Fruit fly (Drosophila melanogaster) whole organism, embryonic: ENCODE measurements around the gene CG32639.
A peak's percentile ranks its signal among the peaks of the same experiment; 100 is the strongest.

ENCODE experiments used
- ATbp ChIP-seq: fragments of 200-800 bp; sonication (Bioruptor generic); optimal IDR thresholded peaks from 2 replicates; lab custom pipeline; 2017; ENCODE audit warnings: missing biosample characterization, mild to moderate bottlenecking, missing genetic modification characterization, missing genetic modification reagents
- Atf-2 ChIP-seq: fragments of 200-800 bp; sonication (Bioruptor generic); optimal IDR thresholded peaks from 2 replicates; lab custom pipeline; 2016; ENCODE audit warnings: missing biosample characterization, missing genetic modification characterization
- CG13424 ChIP-seq: fragments of 200-800 bp; sonication (Bioruptor generic); optimal IDR thresholded peaks from 2 replicates; lab custom pipeline; 2019; ENCODE audit warnings: missing biosample characterization, mild to moderate bottlenecking, missing genetic modification characterization, moderate library complexity
- CG13775 ChIP-seq: fragments of 200-800 bp; sonication (Bioruptor generic); optimal IDR thresholded peaks from 3 replicates; lab custom pipeline; 2017; ENCODE audit warnings: missing biosample characterization, mild to moderate bottlenecking, missing genetic modification characterization
- CG14014 ChIP-seq: fragments of 200-800 bp; sonication (Bioruptor generic); IDR thresholded peaks from 2 replicates; pipeline ENCODE4 v1.3.6; 2022; ENCODE audit warnings: missing biosample characterization, missing genetic modification characterization
- CG17328 ChIP-seq: fragments of 200-800 bp; sonication (Bioruptor generic); IDR thresholded peaks from 2 replicates; pipeline ENCODE4 v1.3.6; 2022; ENCODE audit warnings: missing biosample characterization, missing genetic modification characterization
- CG18619 ChIP-seq: fragments of 200-800 bp; sonication (Bioruptor generic); optimal IDR thresholded peaks from 3 replicates; lab custom pipeline; 2017; ENCODE audit warnings: missing biosample characterization, mild to moderate bottlenecking, missing genetic modification characterization
- CG2678 ChIP-seq: fragments of 200-800 bp; sonication (Bioruptor generic); optimal IDR thresholded peaks from 3 replicates; lab custom pipeline; 2019; ENCODE audit warnings: missing biosample characterization, mild to moderate bottlenecking, missing genetic modification characterization, moderate library complexity
- CG2712 ChIP-seq: fragments of 200-800 bp; optimal IDR thresholded peaks from 3 replicates; lab custom pipeline; 2019; ENCODE audit warnings: missing biosample characterization, mild to moderate bottlenecking, missing genetic modification characterization, moderate library complexity
- CG30403 ChIP-seq: fragments of 200-800 bp; sonication (Bioruptor generic); optimal IDR thresholded peaks from 3 replicates; lab custom pipeline; 2016; ENCODE audit warnings: missing biosample characterization, missing genetic modification characterization
- CG31365 ChIP-seq: fragments of 200-800 bp; sonication (Bioruptor generic); optimal IDR thresholded peaks from 2 replicates; lab custom pipeline; 2018; ENCODE audit warnings: missing biosample characterization, mild to moderate bottlenecking, missing genetic modification characterization
- CG3407 ChIP-seq: fragments of 200-800 bp; sonication (Bioruptor generic); optimal IDR thresholded peaks from 2 replicates; lab custom pipeline; 2018; ENCODE audit warnings: missing biosample characterization, mild to moderate bottlenecking, missing genetic modification characterization
- CG3726 ChIP-seq: fragments of 200-800 bp; sonication (Bioruptor generic); IDR thresholded peaks from 3 replicates; pipeline ENCODE4, ENCODE4 v1.3.6; 2022; ENCODE audit warnings: missing biosample characterization, missing genetic modification characterization
- CG4328 ChIP-seq: fragments of 200-800 bp; sonication (Bioruptor generic); optimal IDR thresholded peaks from 3 replicates; lab custom pipeline; 2017; ENCODE audit warnings: missing biosample characterization, missing genetic modification reagents, missing genetic modification characterization
- CG4360 ChIP-seq: fragments of 200-800 bp; sonication (Bioruptor generic); IDR thresholded peaks from 2 replicates; pipeline ENCODE4 v1.3.6; 2022; ENCODE audit warnings: missing biosample characterization, missing genetic modification characterization
- CG6254 ChIP-seq: fragments of 200-800 bp; sonication (Bioruptor generic); optimal IDR thresholded peaks from 3 replicates; lab custom pipeline; 2017; ENCODE audit warnings: mild to moderate bottlenecking, missing biosample characterization, missing genetic modification reagents, missing genetic modification characterization
- CG6813 ChIP-seq: fragments of 200-800 bp; sonication (Bioruptor generic); optimal IDR thresholded peaks from 2 replicates; lab custom pipeline; 2017; ENCODE audit warnings: missing biosample characterization, missing genetic modification characterization, mild to moderate bottlenecking, moderate library complexity, missing genetic modification reagents
- CG7786 ChIP-seq: fragments of 200-800 bp; sonication (Bioruptor generic); optimal IDR thresholded peaks from 2 replicates; lab custom pipeline; 2016; ENCODE audit warnings: missing biosample characterization, missing genetic modification characterization
- CG8281 ChIP-seq: fragments of 200-800 bp; sonication (Bioruptor generic); optimal IDR thresholded peaks from 2 replicates; lab custom pipeline; 2018; ENCODE audit warnings: missing biosample characterization, mild to moderate bottlenecking, missing genetic modification characterization, moderate library complexity
- CG8478 ChIP-seq: fragments of >200 bp; optimal IDR thresholded peaks from 2 replicates; lab custom pipeline; 2018
- CG9215 ChIP-seq: fragments of 200-800 bp; sonication (Bioruptor generic); IDR thresholded peaks from 2 replicates; pipeline ENCODE4 v1.3.6; 2022; ENCODE audit warnings: missing biosample characterization, missing genetic modification characterization
- CG9817 ChIP-seq: fragments of 200-800 bp; sonication (Bioruptor generic); optimal IDR thresholded peaks from 2 replicates; lab custom pipeline; 2018; ENCODE audit warnings: missing biosample characterization, mild to moderate bottlenecking, missing genetic modification characterization, moderate library complexity
- Jarid2 ChIP-seq: fragments of 200-800 bp; sonication (Bioruptor generic); optimal IDR thresholded peaks from 3 replicates; lab custom pipeline; 2017; ENCODE audit warnings: mild to moderate bottlenecking, missing biosample characterization, missing genetic modification reagents, missing genetic modification characterization
- Lim3 ChIP-seq: fragments of 200-800 bp; sonication (Bioruptor generic); IDR thresholded peaks from 2 replicates; pipeline ENCODE4 v1.3.6; 2022; ENCODE audit warnings: missing biosample characterization, missing genetic modification characterization
- NC2β ChIP-seq: fragments of 200-800 bp; sonication (Bioruptor generic); optimal IDR thresholded peaks from 2 replicates; lab custom pipeline; 2016; ENCODE audit warnings: missing biosample characterization, missing genetic modification characterization
- NfI ChIP-seq: fragments of 200-800 bp; sonication (Bioruptor generic); optimal IDR thresholded peaks from 3 replicates; lab custom pipeline; 2018; ENCODE audit warnings: missing biosample characterization, mild to moderate bottlenecking, missing genetic modification characterization, moderate library complexity
- Six4 ChIP-seq: fragments of 200-800 bp; sonication (Bioruptor generic); optimal IDR thresholded peaks from 2 replicates; lab custom pipeline; 2016; ENCODE audit warnings: missing biosample characterization, missing genetic modification characterization
- Spps ChIP-seq: fragments of 200-800 bp; sonication (Bioruptor generic); optimal IDR thresholded peaks from 2 replicates; lab custom pipeline; 2018; ENCODE audit warnings: missing biosample characterization, mild to moderate bottlenecking, missing genetic modification characterization
- Sry-β ChIP-seq: fragments of 200-800 bp; sonication (Bioruptor generic); optimal IDR thresholded peaks from 2 replicates; lab custom pipeline; 2018; ENCODE audit warnings: missing biosample characterization, mild to moderate bottlenecking, missing genetic modification characterization, moderate library complexity
- Ssrp ChIP-seq: fragments of 200-800 bp; sonication (Bioruptor generic); optimal IDR thresholded peaks from 2 replicates; lab custom pipeline; 2018; ENCODE audit warnings: missing biosample characterization, mild to moderate bottlenecking, missing genetic modification characterization, moderate library complexity
- TFAM ChIP-seq: fragments of 200-800 bp; sonication (Bioruptor generic); optimal IDR thresholded peaks from 2 replicates; lab custom pipeline; 2017; ENCODE audit warnings: missing biosample characterization, missing genetic modification characterization, inconsistent platforms
- abd-A ChIP-seq: fragments of 200-800 bp; sonication (Bioruptor generic); optimal IDR thresholded peaks from 3 replicates; lab custom pipeline; 2019; ENCODE audit warnings: missing biosample characterization, mild to moderate bottlenecking, missing genetic modification characterization, moderate library complexity
- ac ChIP-seq: fragments of 200-800 bp; sonication (Bioruptor generic); optimal IDR thresholded peaks from 3 replicates; lab custom pipeline; 2017; ENCODE audit warnings: missing biosample characterization, mild to moderate bottlenecking, missing genetic modification characterization
- ci ChIP-seq: fragments of 200-800 bp; sonication (Bioruptor generic); IDR thresholded peaks from 3 replicates; pipeline ENCODE4 v1.3.6; 2022; ENCODE audit warnings: missing biosample characterization, missing genetic modification characterization
- crc ChIP-seq: fragments of 200-800 bp; sonication (Bioruptor generic); optimal IDR thresholded peaks from 2 replicates; lab custom pipeline; 2016; ENCODE audit warnings: missing biosample characterization, missing genetic modification characterization
- danr ChIP-seq: fragments of 200-800 bp; sonication (Bioruptor generic); IDR thresholded peaks from 2 replicates; pipeline ENCODE4 v1.3.6; 2022; ENCODE audit warnings: missing biosample characterization, missing genetic modification characterization
- disco-r ChIP-seq: fragments of 200-800 bp; sonication (Bioruptor generic); optimal IDR thresholded peaks from 2 replicates; lab custom pipeline; 2016; ENCODE audit warnings: missing biosample characterization, missing genetic modification characterization
- dysf ChIP-seq: fragments of 200-800 bp; sonication (Bioruptor generic); IDR thresholded peaks from 3 replicates; pipeline ENCODE4 v1.3.6; 2022; ENCODE audit warnings: missing biosample characterization, missing genetic modification characterization
- gcm2 ChIP-seq: fragments of 200-800 bp; sonication (Bioruptor generic); optimal IDR thresholded peaks from 2 replicates; lab custom pipeline; 2016; ENCODE audit warnings: missing biosample characterization, missing genetic modification characterization
- gt ChIP-seq: fragments of 200-800 bp; sonication (Bioruptor generic); IDR thresholded peaks from 2 replicates; pipeline ENCODE4 v1.3.6; 2022; ENCODE audit warnings: missing biosample characterization, missing genetic modification characterization
- jing ChIP-seq: fragments of 200-800 bp; sonication (Bioruptor generic); optimal IDR thresholded peaks from 2 replicates; lab custom pipeline; 2018; ENCODE audit warnings: missing biosample characterization, mild to moderate bottlenecking, missing genetic modification characterization
- pita ChIP-seq: fragments of 200-800 bp; sonication (Bioruptor generic); optimal IDR thresholded peaks from 2 replicates; lab custom pipeline; 2017; ENCODE audit warnings: missing biosample characterization, mild to moderate bottlenecking, missing genetic modification characterization
- sd ChIP-seq: fragments of 200-800 bp; sonication (Bioruptor generic); optimal IDR thresholded peaks from 3 replicates; lab custom pipeline; 2018; ENCODE audit warnings: missing biosample characterization, mild to moderate bottlenecking, missing genetic modification characterization, moderate library complexity
- sens ChIP-seq: fragments of 200-800 bp; sonication (Bioruptor generic); peaks from one replicate; lab custom pipeline; 2016; ENCODE audit warnings: missing biosample characterization, missing genetic modification characterization
- tap ChIP-seq: fragments of 200-800 bp; optimal IDR thresholded peaks from 3 replicates; lab custom pipeline; 2019; ENCODE audit warnings: missing biosample characterization, mild to moderate bottlenecking, missing genetic modification characterization, moderate library complexity
- tll ChIP-seq, 2 experiments: fragments of 200-800 bp in 1 of 2; fragments of >200 bp in 1 of 2; sonication (Bioruptor generic) in 1 of 2; optimal IDR thresholded peaks; 2 replicates each; lab custom pipeline; 2017 to 2019; ENCODE audit warnings: missing biosample characterization in 2 of 2, missing genetic modification characterization in 2 of 2, mild to moderate bottlenecking in 1 of 2, moderate library complexity in 1 of 2
- toy ChIP-seq: fragments of 200-800 bp; sonication (Bioruptor generic); IDR thresholded peaks from 2 replicates; pipeline ENCODE4 v1.3.6; 2022; ENCODE audit warnings: missing biosample characterization, missing genetic modification characterization
- vnd ChIP-seq: fragments of 200-800 bp; sonication (Bioruptor generic); IDR thresholded peaks from 3 replicates; pipeline ENCODE4 v1.3.6; 2022; ENCODE audit warnings: missing biosample characterization, missing genetic modification characterization; ENCODE audit not compliant: partially characterized antibody
- wdn ChIP-seq: fragments of 200-800 bp; sonication (Bioruptor generic); IDR thresholded peaks from 2 replicates; pipeline ENCODE4 v1.3.6; 2022; ENCODE audit warnings: missing biosample characterization, missing genetic modification characterization

The CG32639 gene

DNA sequence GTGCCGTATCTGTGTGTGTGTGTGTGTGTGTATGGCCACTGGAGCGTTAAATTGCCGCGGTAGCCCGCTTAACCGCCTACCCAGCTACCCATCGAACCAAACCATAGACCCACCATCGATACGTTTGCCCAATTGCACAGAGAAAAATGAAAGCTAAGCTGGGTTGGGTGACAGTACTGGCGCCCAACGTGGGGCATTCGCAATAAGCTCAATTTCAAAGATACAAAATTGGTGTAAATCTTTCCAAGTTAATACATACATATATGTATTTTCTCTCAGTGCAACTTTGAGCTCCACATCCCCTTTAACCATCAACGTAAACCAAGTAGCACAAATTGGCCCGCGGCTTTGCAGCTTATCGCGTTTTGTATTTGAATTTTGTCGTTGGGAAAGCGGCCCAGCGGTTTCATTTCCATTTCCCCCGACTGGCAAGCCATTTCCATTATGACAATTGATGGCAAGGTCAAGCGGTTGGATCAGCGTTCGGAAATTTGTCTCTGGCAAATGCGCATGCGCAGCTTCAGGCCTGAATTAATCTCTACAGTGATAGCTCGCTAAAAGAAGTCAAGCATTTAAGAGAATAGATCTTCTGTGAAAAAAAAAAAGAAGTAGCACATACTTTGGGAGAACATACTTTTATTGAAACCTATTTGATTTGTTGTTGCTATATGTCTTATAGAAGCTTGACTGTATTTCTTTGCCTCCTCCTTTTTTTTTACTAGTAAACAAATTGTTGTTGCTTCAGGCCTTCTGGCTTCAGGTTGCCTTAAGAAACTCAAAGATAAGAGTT lies 3.8 kb downstream of the CG32639 start (continued):
- peak; percentile 57; the same call in 1 of the 2 replicates for TF ChIP-seq danr (GFP tag; lab: Robert Waterston, UW)
- peak; percentile 66 for TF ChIP-seq NC2β (GFP tag; lab: Kevin White, UChicago)
- peak; percentile 70 for TF ChIP-seq CG3407 (GFP tag; lab: Kevin White, UChicago)
- 0 out of 2 replicates have a peak, but pooled peaks have one; percentile 32 for TF ChIP-seq toy
- no peak for TF ChIP-seq Sry-β (GFP tag; lab: Kevin White, UChicago)
- no peak for TF ChIP-seq Spps (tag; lab: Kevin White, UChicago)
- peak; percentile 43 for TF ChIP-seq CG9817
- TF ChIP-seq ac (GFP tag; lab: Kevin White, UChicago): no peak
- peak; percentile 50; the same call in 1 of the 2 replicates for TF ChIP-seq CG9215 (GFP tag; lab: Robert Waterston, UW)
- TF ChIP-seq Ssrp (tag; lab: Kevin White, UChicago): peak; percentile 51
- TF ChIP-seq CG13424 (tag; lab: Kevin White, UChicago): peak; percentile 67
- TF ChIP-seq CG14014 (GFP tag; lab: Robert Waterston, UW): peak; percentile 74
- TF ChIP-seq CG6254 (GFP tag; lab: Kevin White, UChicago): peak; percentile 45
- TF ChIP-seq wdn (GFP tag; lab: Robert Waterston, UW): peak; percentile 44; the same call in 1 of the 2 replicates
- peak; percentile 46 for TF ChIP-seq CG13775 (GFP tag; lab: Kevin White, UChicago)
- TF ChIP-seq NfI (GFP tag; lab: Kevin White, UChicago): peak; percentile 55
- peak; percentile 17 for TF ChIP-seq CG4328 (GFP tag; lab: Kevin White, UChicago)
- peak; percentile 78 for TF ChIP-seq tap (tag; lab: Kevin White, UChicago)
- peak; percentile 39 for TF ChIP-seq Six4 (GFP tag; lab: Kevin White, UChicago)
- TF ChIP-seq dysf (GFP tag; lab: Robert Waterston, UW): peak; percentile 85
- peak; percentile 78 for TF ChIP-seq CG30403 (GFP tag; lab: Kevin White, UChicago)
- peak; percentile 80 for TF ChIP-seq CG2678
- peak; percentile 17 for TF ChIP-seq Jarid2 (GFP tag; lab: Kevin White, UChicago)
- TF ChIP-seq CG6813: peak; percentile 65
- peak; percentile 75 for TF ChIP-seq CG2712 (tag; lab: Kevin White, UChicago)
- peak; percentile 44 for TF ChIP-seq crc (GFP tag; lab: Kevin White, UChicago)
- TF ChIP-seq CG31365 (tag; lab: Kevin White, UChicago): peak; percentile 19
- TF ChIP-seq tll (GFP tag; optimal IDR thresholded peaks at IDR 0.05; lab: Kevin White, UChicago): no peak
- 0 out of 2 replicates have a peak, but pooled peaks have one; percentile 8 for TF ChIP-seq CG4360 (GFP tag; lab: Robert Waterston, UW)
- TF ChIP-seq sd (tag; lab: Kevin White, UChicago): peak; percentile 13
- peak; percentile 13 for TF ChIP-seq abd-A (tag; lab: Kevin White, UChicago)
- TF ChIP-seq disco-r (GFP tag; lab: Kevin White, UChicago): peak; percentile 46
- TF ChIP-seq gt (GFP tag; lab: Robert Waterston, UW): peak; percentile 47; the same call in 1 of the 2 replicates
- TF ChIP-seq CG7786: peak; percentile 71
- TF ChIP-seq pita: no peak
- peak; percentile 80 for TF ChIP-seq CG17328 (GFP tag; lab: Robert Waterston, UW)
- 0 out of 2 replicates have a peak, but pooled peaks have one; percentile 48 for TF ChIP-seq Lim3 (GFP tag; lab: Robert Waterston, UW)
- peak; percentile 96 for TF ChIP-seq sens (GFP tag; lab: Kevin White, UChicago)
- TF ChIP-seq ATbp (GFP tag; lab: Kevin White, UChicago): peak; percentile 80
- TF ChIP-seq TFAM (GFP tag; lab: Kevin White, UChicago): no peak
- peak; percentile 43 for TF ChIP-seq CG8281 (tag; lab: Kevin White, UChicago)
- TF ChIP-seq gcm2 (GFP tag; lab: Kevin White, UChicago): peak; percentile 26
- no peak for TF ChIP-seq vnd (GFP tag; lab: Robert Waterston, UW)
- peak; percentile 67 for TF ChIP-seq jing (GFP tag; lab: Kevin White, UChicago)
- TF ChIP-seq CG3726: peak; percentile 62; the same call in 1 of the 3 replicates
- peak; percentile 61 for TF ChIP-seq CG18619 (GFP tag; lab: Kevin White, UChicago)
- peak; percentile 91 for TF ChIP-seq ci (GFP tag; lab: Robert Waterston, UW)
- TF ChIP-seq CG8478 (lab: Kevin White, UChicago): no peak
- peak; percentile 66 for TF ChIP-seq Atf-2 (GFP tag; lab: Kevin White, UChicago)
